Fruit fly (Drosophila melanogaster) whole organism, wandering third instar larva: Measurements from ENCODE around the gene CG33120.

Experiments used
- Abd-B ChIP-seq: fragments of >200 bp; optimal IDR thresholded peaks from 2 replicates; lab custom pipeline; 2017; ENCODE audit warnings: missing biosample characterization, missing genetic modification characterization
- CG32264 ChIP-seq: fragments of 200-800 bp; sonication (Bioruptor generic); optimal IDR thresholded peaks from 2 replicates; lab custom pipeline; 2016; ENCODE audit warnings: missing biosample characterization, missing genetic modification characterization
- CrebA ChIP-seq: fragments of 200-800 bp; sonication (Bioruptor generic); optimal IDR thresholded peaks from 2 replicates; lab custom pipeline; 2016; ENCODE audit warnings: missing biosample characterization, mild to moderate bottlenecking, missing genetic modification characterization, borderline replicate concordance
- Dfd ChIP-seq: fragments of >200 bp; optimal IDR thresholded peaks from 2 replicates; lab custom pipeline; 2017; ENCODE audit warnings: missing biosample characterization, missing genetic modification characterization
- Dif ChIP-seq: fragments of 200-275, 200-300 bp; sonication (Bioruptor generic); optimal IDR thresholded peaks from 2 replicates; lab custom pipeline; 2018; ENCODE audit warnings: missing biosample characterization, missing genetic modification characterization; ENCODE audit not compliant: partially characterized antibody
- HLH106 ChIP-seq: fragments of 200-800 bp; optimal IDR thresholded peaks from 3 replicates; lab custom pipeline; 2019; ENCODE audit warnings: missing biosample characterization, mild to moderate bottlenecking, missing genetic modification characterization, moderate library complexity
- Hnf4 ChIP-seq: fragments of 200-800 bp; sonication (Bioruptor generic); optimal IDR thresholded peaks from 2 replicates; lab custom pipeline; 2016; ENCODE audit warnings: missing biosample characterization, mild to moderate bottlenecking, missing genetic modification characterization
- Hr78 ChIP-seq: fragments of >200 bp; optimal IDR thresholded peaks from 2 replicates; lab custom pipeline; 2017; ENCODE audit warnings: missing biosample characterization, missing genetic modification characterization
- Hr83 ChIP-seq: fragments of 200-300 bp; sonication (Bioruptor generic); optimal IDR thresholded peaks from 2 replicates; lab custom pipeline; 2016; ENCODE audit warnings: missing biosample characterization, mild to moderate bottlenecking, missing genetic modification characterization, moderate library complexity; ENCODE audit not compliant: poor library complexity, severe bottlenecking
- Jra ChIP-seq: sonication (Bioruptor generic); optimal IDR thresholded peaks from 2 replicates; lab custom pipeline; 2016; ENCODE audit warnings: missing biosample characterization, missing genetic modification characterization
- Mio ChIP-seq: sonication (Bioruptor generic); optimal IDR thresholded peaks from 2 replicates; lab custom pipeline; 2016; ENCODE audit warnings: missing biosample characterization, missing genetic modification characterization
- Myc ChIP-seq: fragments of >200 bp; optimal IDR thresholded peaks from 2 replicates; lab custom pipeline; 2017
- N ChIP-seq: fragments of >200 bp; optimal IDR thresholded peaks from 2 replicates; lab custom pipeline; 2018; ENCODE audit warnings: missing biosample characterization, missing external identifiers, missing genetic modification characterization
- OdsH ChIP-seq: fragments of 200-800 bp; sonication (Bioruptor generic); optimal IDR thresholded peaks from 2 replicates; lab custom pipeline; 2016; ENCODE audit warnings: missing biosample characterization, mild to moderate bottlenecking, missing genetic modification characterization
- Rel ChIP-seq, 2 experiments: fragments of 200-800 bp; sonication (Bioruptor generic) in 1 of 2; optimal IDR thresholded peaks; 2 replicates in 1 of 2; 3 replicates in 1 of 2; lab custom pipeline; 2016 to 2019; ENCODE audit warnings: mild to moderate bottlenecking in 2 of 2, missing biosample characterization in 2 of 2, missing genetic modification characterization in 2 of 2, moderate library complexity in 1 of 2
- Sp1 ChIP-seq: fragments of 200-800 bp; sonication (Bioruptor generic); optimal IDR thresholded peaks from 3 replicates; lab custom pipeline; 2019; ENCODE audit warnings: missing biosample characterization, mild to moderate bottlenecking, missing genetic modification characterization, moderate library complexity
- Vsx2 ChIP-seq: fragments of 200-300, 225-300 bp; sonication (Bioruptor generic); optimal IDR thresholded peaks from 2 replicates; lab custom pipeline; 2018; ENCODE audit warnings: missing biosample characterization, missing genetic modification characterization; ENCODE audit not compliant: partially characterized antibody
- br ChIP-seq: fragments of 200-800 bp; sonication (Bioruptor generic); optimal IDR thresholded peaks from 2 replicates; lab custom pipeline; 2016; ENCODE audit warnings: missing biosample characterization, missing genetic modification characterization
- brk ChIP-seq: fragments of 200-800 bp; sonication (Bioruptor generic); optimal IDR thresholded peaks from 2 replicates; lab custom pipeline; 2016; ENCODE audit warnings: missing biosample characterization, mild to moderate bottlenecking, missing genetic modification characterization
- dl ChIP-seq, 2 experiments: fragments of 175-275, 200-275 bp in 1 of 2; fragments of 200-275 bp in 1 of 2; sonication (Bioruptor generic); optimal IDR thresholded peaks; lab custom pipeline; 2018; ENCODE audit warnings: mild to moderate bottlenecking in 2 of 2, missing biosample characterization in 2 of 2, missing genetic modification characterization in 2 of 2, moderate library complexity in 2 of 2; ENCODE audit not compliant: partially characterized antibody in 2 of 2, insufficient read depth in 1 of 2
- dmrt93B ChIP-seq: fragments of 200-800 bp; sonication (Bioruptor generic); optimal IDR thresholded peaks from 2 replicates; lab custom pipeline; 2018; ENCODE audit warnings: missing biosample characterization, mild to moderate bottlenecking, missing genetic modification characterization
- dsf ChIP-seq: sonication (Bioruptor generic); optimal IDR thresholded peaks from 2 replicates; lab custom pipeline; 2016; ENCODE audit warnings: missing biosample characterization, missing genetic modification characterization, borderline replicate concordance
- ey ChIP-seq: fragments of 200-800 bp; sonication (Bioruptor generic); optimal IDR thresholded peaks from 2 replicates; lab custom pipeline; 2016; ENCODE audit warnings: missing biosample characterization, missing genetic modification characterization
- foxo ChIP-seq, 2 experiments: fragments of 200-800 bp; sonication (Bioruptor generic); optimal IDR thresholded peaks; 2 replicates in 1 of 2; 3 replicates in 1 of 2; lab custom pipeline; 2016 to 2017; ENCODE audit warnings: missing biosample characterization in 2 of 2, missing genetic modification characterization in 2 of 2
- fru ChIP-seq: fragments of 200-800 bp; sonication (Bioruptor generic); optimal IDR thresholded peaks from 3 replicates; lab custom pipeline; 2016; ENCODE audit warnings: missing biosample characterization, mild to moderate bottlenecking, missing genetic modification characterization
- h ChIP-seq: fragments of 200-800 bp; sonication (Bioruptor generic); optimal IDR thresholded peaks from 3 replicates; lab custom pipeline; 2016; ENCODE audit warnings: missing biosample characterization, mild to moderate bottlenecking, missing genetic modification characterization
- jim ChIP-seq: fragments of 175-275, 200-325 bp; sonication (Bioruptor generic); optimal IDR thresholded peaks from 2 replicates; lab custom pipeline; 2016; ENCODE audit warnings: missing biosample characterization, mild to moderate bottlenecking, missing genetic modification characterization
- lola ChIP-seq: fragments of >200 bp; optimal IDR thresholded peaks from 2 replicates; lab custom pipeline; 2017; ENCODE audit warnings: missing biosample characterization, missing genetic modification characterization
- pan ChIP-seq: fragments of >200 bp; optimal IDR thresholded peaks from 2 replicates; lab custom pipeline; 2017
- psq ChIP-seq: fragments of 200-800 bp; sonication (Bioruptor generic); optimal IDR thresholded peaks from 3 replicates; lab custom pipeline; 2017; ENCODE audit warnings: missing biosample characterization, mild to moderate bottlenecking, missing genetic modification characterization, moderate library complexity
- rgr ChIP-seq: fragments of 200-800 bp; sonication (Bioruptor generic); optimal IDR thresholded peaks from 3 replicates; lab custom pipeline; 2016; ENCODE audit warnings: missing biosample characterization, mild to moderate bottlenecking, missing genetic modification characterization
- sage ChIP-seq: fragments of 200-800 bp; sonication (Bioruptor generic); optimal IDR thresholded peaks from 2 replicates; lab custom pipeline; 2016; ENCODE audit warnings: missing biosample characterization, mild to moderate bottlenecking, missing genetic modification characterization
- sv ChIP-seq: fragments of 200-800 bp; sonication (Bioruptor generic); optimal IDR thresholded peaks from 3 replicates; lab custom pipeline; 2016; ENCODE audit warnings: missing biosample characterization, missing genetic modification characterization
- tai ChIP-seq: sonication (Bioruptor generic); optimal IDR thresholded peaks from 2 replicates; lab custom pipeline; 2016; ENCODE audit warnings: missing biosample characterization, missing genetic modification characterization
- usp ChIP-seq: fragments of >200 bp; optimal IDR thresholded peaks from 2 replicates; lab custom pipeline; 2017; ENCODE audit warnings: missing biosample characterization, missing genetic modification characterization
- woc ChIP-seq: sonication (Bioruptor generic); optimal IDR thresholded peaks from 2 replicates; lab custom pipeline; 2016; ENCODE audit warnings: missing biosample characterization, mild to moderate bottlenecking, missing genetic modification characterization

CG33120 gene

DNA sequence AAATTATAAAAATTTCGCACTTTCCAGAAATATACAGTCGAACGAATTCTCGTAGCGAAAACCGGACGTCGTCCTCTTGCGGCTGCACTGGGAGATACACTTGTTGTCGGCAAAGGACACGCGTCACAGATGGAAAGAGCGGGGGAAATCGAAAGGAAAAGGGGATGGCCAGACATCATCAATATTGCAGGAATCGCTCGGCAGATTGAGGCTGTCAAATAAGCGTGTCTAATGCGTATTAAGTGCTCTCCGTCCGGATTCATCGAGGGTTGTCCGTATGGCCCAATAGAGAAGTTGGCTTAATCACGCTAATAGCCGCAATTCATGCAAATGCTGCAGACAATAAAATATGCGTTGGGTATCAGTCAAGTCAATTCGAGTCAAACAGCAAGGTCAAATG lies 34.9 kb downstream of the CG33120 start:
- no peak for TF ChIP-seq Hr78
- TF ChIP-seq pan (lab: Kevin White, UChicago): no peak
- TF ChIP-seq psq (GFP tag; lab: Kevin White, UChicago): no peak
- TF ChIP-seq dmrt93B (GFP tag; lab: Kevin White, UChicago): no peak
- no peak for TF ChIP-seq Mio (GFP tag; lab: Kevin White, UChicago)
- TF ChIP-seq CG32264 (GFP tag; lab: Kevin White, UChicago): no peak
- TF ChIP-seq lola (GFP tag; lab: Kevin White, UChicago): no peak
- no peak for TF ChIP-seq CrebA (GFP tag; lab: Kevin White, UChicago)
- no peak for TF ChIP-seq Dif
- no peak for TF ChIP-seq OdsH
- no peak for TF ChIP-seq fru
- TF ChIP-seq Jra: no peak
- no peak for TF ChIP-seq br (GFP tag; lab: Kevin White, UChicago)
- no peak for TF ChIP-seq Hr83 (GFP tag; lab: Kevin White, UChicago)
- TF ChIP-seq foxo (GFP tag; optimal IDR thresholded peaks at IDR 0.05; lab: Kevin White, UChicago): no peak
- no peak for TF ChIP-seq Myc (lab: Kevin White, UChicago)
- no peak for TF ChIP-seq N (GFP tag; lab: Kevin White, UChicago)

DNA sequence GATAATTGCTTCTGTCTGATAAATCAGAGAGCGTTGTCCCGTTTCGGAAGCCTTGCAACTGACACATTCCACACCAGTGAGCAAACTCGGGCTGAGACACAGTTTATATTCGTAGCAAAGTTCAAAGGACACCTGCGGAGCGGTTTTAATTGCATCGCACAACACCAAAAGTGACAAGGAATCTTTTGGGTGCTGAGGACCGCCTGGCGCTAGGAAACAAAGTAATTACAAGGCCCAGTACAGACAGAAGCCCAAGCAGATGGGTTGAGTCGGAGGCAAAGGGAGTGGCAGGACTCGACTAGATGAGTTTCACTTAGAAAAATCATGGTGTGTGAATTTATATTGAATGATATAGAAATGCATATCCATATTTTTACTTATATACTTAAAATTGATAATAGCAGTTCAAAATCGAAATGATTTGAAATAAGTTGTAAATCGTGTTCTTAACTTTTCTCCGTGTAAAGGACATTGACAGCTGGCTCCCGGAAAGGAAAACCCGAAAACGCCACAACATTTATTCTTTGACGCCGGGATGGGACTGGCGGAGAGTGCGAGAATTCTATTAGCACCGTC lies 35.5 kb downstream of the CG33120 start:
- no peak for TF ChIP-seq lola (GFP tag; lab: Kevin White, UChicago)
- no peak for TF ChIP-seq Rel (GFP tag; optimal IDR thresholded peaks at IDR 0.05; lab: Kevin White, UChicago)
- no peak for TF ChIP-seq Rel (tag; optimal IDR thresholded peaks at IDR 0.05; lab: Kevin White, UChicago)
- TF ChIP-seq Jra: no peak
- no peak for TF ChIP-seq sv (GFP tag; lab: Kevin White, UChicago)
- no peak for TF ChIP-seq Mio (GFP tag; lab: Kevin White, UChicago)
- TF ChIP-seq tai: no peak
- no peak for TF ChIP-seq Myc (lab: Kevin White, UChicago)
- TF ChIP-seq Sp1: no peak
- no peak for TF ChIP-seq usp (GFP tag; lab: Kevin White, UChicago)
- TF ChIP-seq Dfd (GFP tag; lab: Kevin White, UChicago): no peak
- no peak for TF ChIP-seq woc
- no peak for TF ChIP-seq Dif

DNA sequence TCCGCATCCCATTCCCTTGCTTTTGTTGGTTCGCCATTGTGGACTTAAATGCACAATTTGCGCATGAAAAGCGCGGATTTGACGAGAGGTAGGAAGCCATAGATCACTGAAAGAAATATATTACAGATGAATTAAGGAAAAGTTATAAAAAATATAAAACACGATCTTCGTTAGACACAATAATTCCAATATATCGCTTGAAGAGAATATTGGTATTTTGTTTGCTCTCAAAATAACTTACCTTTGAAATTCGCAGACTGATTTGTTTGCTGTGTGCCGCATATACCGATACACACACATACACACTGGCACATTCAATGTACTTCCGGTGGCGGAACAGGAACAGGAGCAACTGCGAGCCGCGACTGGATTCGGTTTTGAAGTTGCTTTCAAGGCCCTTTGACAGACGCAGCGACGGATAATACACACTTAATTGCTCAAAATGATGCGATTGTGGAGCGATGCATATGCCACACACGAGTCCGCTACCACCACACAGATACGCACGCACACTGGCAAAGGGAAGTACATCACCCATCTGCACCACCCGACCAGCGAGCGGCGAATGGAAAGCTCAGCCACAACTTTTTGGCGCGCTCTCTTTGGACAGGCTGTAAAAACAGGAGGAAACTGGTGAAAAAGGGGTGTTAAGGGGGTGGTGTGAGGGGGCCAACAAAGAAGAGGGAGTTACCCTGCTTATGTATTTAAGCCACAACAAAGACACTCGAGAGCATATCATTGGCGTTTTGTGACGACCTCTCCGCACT lies 38.6 kb downstream of the CG33120 start:
- TF ChIP-seq Jra (peak; percentile 8), dl (GFP tag; optimal IDR thresholded peaks at IDR 0.05; lab: Kevin White, UChicago; ENCODE audit: insufficient read depth in 1 of 2, partially characterized antibody in 2 of 2) (no peak), ey (GFP tag; lab: Kevin White, UChicago) (peak; percentile 54), Abd-B (no peak), pan (lab: Kevin White, UChicago) (no peak), brk (GFP tag; lab: Kevin White, UChicago) (peak; percentile 16), HLH106 (tag; lab: Kevin White, UChicago) (peak; percentile 61), psq (GFP tag; lab: Kevin White, UChicago) (peak; percentile 38), Mio (GFP tag; lab: Kevin White, UChicago) (no peak), rgr (peak; percentile 50), Hr83 (GFP tag; lab: Kevin White, UChicago) (no peak), Hr78 (no peak), Dif (no peak), jim (GFP tag; lab: Kevin White, UChicago) (no peak), sage (GFP tag; lab: Kevin White, UChicago) (no peak), br (GFP tag; lab: Kevin White, UChicago) (peak; percentile 36), h (peak; percentile 65), OdsH (peak; percentile 17), Hnf4 (GFP tag; lab: Kevin White, UChicago) (peak; percentile 55), Vsx2 (no peak), Sp1 (peak; percentile 54), fru (peak; percentile 59), dmrt93B (GFP tag; lab: Kevin White, UChicago) (peak; percentile 50), sv (GFP tag; lab: Kevin White, UChicago) (no peak), CG32264 (GFP tag; lab: Kevin White, UChicago) (no peak), tai (peak; percentile 32), foxo (GFP tag; optimal IDR thresholded peaks at IDR 0.05; lab: Kevin White, UChicago) (peak in 1 of 2 experiments; percentile 68), dsf (no peak), woc (peak; percentile 42)
